Worm (Caenorhabditis elegans): ENCODE measurements around the gene F22F7.4.

DNA sequence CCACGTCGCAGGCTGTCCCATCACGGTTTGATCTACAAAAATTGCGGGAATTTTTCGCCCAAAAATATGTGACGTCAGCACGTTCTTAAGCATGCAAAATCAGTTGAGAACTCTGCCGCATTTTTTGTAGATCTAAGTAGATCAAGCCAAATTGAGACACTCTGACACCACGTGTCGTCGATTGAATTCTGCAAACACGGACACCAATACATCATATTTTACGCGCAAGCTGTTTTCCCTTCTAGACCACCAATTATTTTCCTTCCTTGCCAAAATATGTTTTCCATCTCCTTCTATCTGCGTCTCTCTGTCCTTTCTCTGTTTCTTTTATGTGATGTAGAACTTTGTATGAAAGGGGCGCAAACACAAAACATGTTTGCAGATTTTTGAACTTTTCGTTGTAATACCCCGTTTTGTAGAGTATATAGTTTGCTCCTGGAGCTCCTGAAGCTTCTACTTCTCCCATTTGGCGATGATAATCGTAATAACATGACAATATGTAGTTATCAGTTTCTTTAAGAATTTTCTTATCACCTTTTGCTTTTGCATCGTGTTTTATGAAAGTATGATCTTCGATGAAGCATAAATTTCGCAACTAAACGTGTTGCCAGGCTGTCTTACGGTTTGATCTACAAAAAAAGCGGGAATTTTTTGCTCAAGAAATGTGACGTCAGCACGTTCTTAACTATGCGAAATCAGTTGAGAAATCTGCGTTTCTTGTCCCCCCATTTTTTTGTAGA, 49.9 kb downstream of the F22F7.4 start:
- TF ChIP-seq sem-2 (GFP tag; optimal IDR thresholded peaks at IDR 0.05): no peak
- no peak for TF ChIP-seq elt-1 (tag; optimal IDR thresholded peaks at IDR 0.05; ENCODE audit: borderline replicate concordance, insufficient read depth)
- no peak for TF ChIP-seq nhr-237 (tag; optimal IDR thresholded peaks at IDR 0.05)
- TF ChIP-seq unc-39 (tag; optimal IDR thresholded peaks at IDR 0.05): no peak
- TF ChIP-seq cnd-1 (tag; optimal IDR thresholded peaks at IDR 0.05): no peak
- TF ChIP-seq blmp-1 (tag; optimal IDR thresholded peaks at IDR 0.05): no peak
- TF ChIP-seq nhr-28 (tag; optimal IDR thresholded peaks at IDR 0.05): no peak
- TF ChIP-seq ztf-11 (tag; optimal IDR thresholded peaks at IDR 0.05): no peak
- no peak for TF ChIP-seq lin-13 (tag; optimal IDR thresholded peaks at IDR 0.05)
- no peak for TF ChIP-seq ces-1 (GFP tag; optimal IDR thresholded peaks at IDR 0.05)
- TF ChIP-seq lin-32 (GFP tag; optimal IDR thresholded peaks at IDR 0.05): no peak
- TF ChIP-seq flh-1 (GFP tag; optimal IDR thresholded peaks at IDR 0.05): no peak

Measured in whole organism, mixed stage, embryonic.